Worm (Caenorhabditis elegans): ENCODE results near the gene F48G7.13.

DNA sequence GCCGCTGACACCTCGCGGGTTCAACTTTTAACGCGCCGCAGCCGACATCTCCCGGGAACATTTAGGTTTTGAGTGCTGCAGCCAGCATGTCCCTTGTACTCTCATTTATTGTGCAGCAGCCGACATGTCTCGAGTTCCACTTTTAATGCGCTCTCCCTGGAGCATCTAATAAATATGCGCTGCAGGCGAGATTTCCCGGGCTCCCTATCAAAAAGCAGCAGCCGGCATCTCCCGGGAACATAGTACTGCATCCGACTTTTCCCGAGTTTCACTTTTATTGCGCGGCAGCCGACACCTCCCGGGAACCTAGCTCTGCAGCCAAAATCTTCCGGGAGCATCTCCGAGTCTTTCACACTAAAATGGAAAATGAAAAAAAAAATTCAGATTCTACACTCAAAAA lies 5.6 kb downstream of the F48G7.13 start:
- TF ChIP-seq nhr-76 (tag; optimal IDR thresholded peaks at IDR 0.05), result no peak
- TF ChIP-seq jun-1 (tag; optimal IDR thresholded peaks at IDR 0.05), result no peak
- TF ChIP-seq alr-1 (tag; optimal IDR thresholded peaks at IDR 0.05; ENCODE audit: borderline replicate concordance), result no peak
